Worm (Caenorhabditis elegans) whole organism, L4/young adult: Measurements from ENCODE around the gene C03C10.5.

Source experiments
- W03F9.2 ChIP-seq: fragments of 150-350 bp; optimal IDR thresholded peaks from 2 replicates; lab custom pipeline; 2014; ENCODE audit warnings: missing biosample characterization, missing genetic modification characterization
- dao-5 ChIP-seq: sonication (generic microtip); optimal IDR thresholded peaks from 2 replicates; lab custom pipeline; 2016; ENCODE audit warnings: missing genotype, missing genetic modification characterization, moderate library complexity, missing compliant biosample characterization
- him-1 ChIP-seq: sonication (generic microtip); optimal IDR thresholded peaks from 2 replicates; lab custom pipeline; 2016; ENCODE audit warnings: missing genotype, missing genetic modification reagents, missing genetic modification characterization, missing compliant biosample characterization

The C03C10.5 gene

ce11 chrIII:4070239-4070638 is 21.7 kb downstream of the C03C10.5 start:
- TF ChIP-seq dao-5 (tag; lab: Kevin White, UChicago) (no peak), W03F9.2 (tag; lab: Kevin White, UChicago) (no peak), him-1 (tag; lab: Kevin White, UChicago) (no peak)

ce11 chrIII:4068120-4068519 is 23.8 kb downstream of the C03C10.5 start:
- no peak for TF ChIP-seq dao-5 (tag; lab: Kevin White, UChicago)
- no peak for TF ChIP-seq him-1 (tag; lab: Kevin White, UChicago)
- TF ChIP-seq W03F9.2 (tag; lab: Kevin White, UChicago), result no peak

ce11 chrIII:4066333-4066732 is 25.6 kb downstream of the C03C10.5 start, which contains the start of gene unc-79:
Gene unc-79 (plus strand): TSS chrIII:4066633.
- TF ChIP-seq him-1 (tag; lab: Kevin White, UChicago) (no peak), W03F9.2 (tag; lab: Kevin White, UChicago) (no peak), dao-5 (tag; lab: Kevin White, UChicago) (no peak)

ce11 chrIII:4063724-4064123 is 28.2 kb downstream of the C03C10.5 start:
- TF ChIP-seq him-1 (tag; lab: Kevin White, UChicago) (peak; percentile 57), dao-5 (tag; lab: Kevin White, UChicago) (no peak), W03F9.2 (tag; lab: Kevin White, UChicago) (no peak)

ce11 chrIII:4060019-4060418 is 31.9 kb downstream of the C03C10.5 start, which contains the start of gene his-70:
Gene his-70 (minus strand): TSS chrIII:4060119.
- TF ChIP-seq W03F9.2 (tag; lab: Kevin White, UChicago), result no peak
- TF ChIP-seq dao-5 (tag; lab: Kevin White, UChicago), result no peak
- TF ChIP-seq him-1 (tag; lab: Kevin White, UChicago), result no peak

- TF ChIP-seq him-1 (tag; lab: Kevin White, UChicago) (no peak), dao-5 (tag; lab: Kevin White, UChicago) (no peak), W03F9.2 (tag; lab: Kevin White, UChicago) (no peak)
These were observed 33.3 kb downstream of the C03C10.5 start, which contains the start of gene his-69 for ce11 chrIII:4058643-4059042. Gene his-69 (minus strand): TSS chrIII:4058743.

ce11 chrIII:4057894-4058293 is 34.0 kb downstream of the C03C10.5 start, which contains the start of gene rcq-5:
Gene rcq-5 (minus strand): TSS chrIII:4057976.
- TF ChIP-seq W03F9.2 (tag; lab: Kevin White, UChicago), result no peak
- no peak for TF ChIP-seq him-1 (tag; lab: Kevin White, UChicago)
- no peak for TF ChIP-seq dao-5 (tag; lab: Kevin White, UChicago)

ce11 chrIII:4049150-4049549 is 42.8 kb downstream of the C03C10.5 start:
- no peak for TF ChIP-seq dao-5 (tag; lab: Kevin White, UChicago)
- TF ChIP-seq W03F9.2 (tag; lab: Kevin White, UChicago), result no peak
- TF ChIP-seq him-1 (tag; lab: Kevin White, UChicago), result no peak

ce11 chrIII:4039775-4040174 is 52.1 kb downstream of the C03C10.5 start:
- TF ChIP-seq W03F9.2 (tag; lab: Kevin White, UChicago), result no peak
- no peak for TF ChIP-seq him-1 (tag; lab: Kevin White, UChicago)
- no peak for TF ChIP-seq dao-5 (tag; lab: Kevin White, UChicago)
